Worm (Caenorhabditis elegans): ENCODE measurements around the gene F39H12.3.

The F39H12.3 gene

DNA sequence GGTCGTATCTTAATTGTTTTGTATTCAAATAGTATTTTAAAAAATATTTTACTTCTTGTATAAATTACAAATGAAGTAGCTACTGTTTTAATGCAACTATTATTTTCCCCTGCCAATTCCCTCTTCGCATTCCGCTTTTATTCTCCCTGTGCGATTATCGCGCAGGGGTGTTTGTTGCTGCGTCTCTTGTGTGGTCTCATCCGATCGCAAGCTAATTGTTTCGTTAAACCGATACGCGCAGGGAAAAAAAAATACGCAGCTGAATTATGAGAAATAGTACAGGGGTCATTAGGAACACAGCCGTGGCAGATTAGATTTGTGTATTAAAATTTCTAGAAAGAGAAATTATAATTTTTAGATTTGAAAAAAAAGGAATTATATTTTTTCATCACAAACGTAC, 34.8 kb downstream of the F39H12.3 start (continued):
- TF ChIP-seq T26A8.4 (GFP tag; IDR thresholded peaks at IDR 0.05) = peak; percentile 99
- peak; percentile 99 for TF ChIP-seq nhr-42 (GFP tag; IDR thresholded peaks at IDR 0.05)
- peak; percentile 97 for TF ChIP-seq lin-29 (GFP tag; IDR thresholded peaks at IDR 0.05)
- TF ChIP-seq lsy-2 (tag; optimal IDR thresholded peaks at IDR 0.05) = peak; percentile 94 to 97
- peak; percentile 93 for TF ChIP-seq hlh-30 (tag; optimal IDR thresholded peaks at IDR 0.05; ENCODE audit: insufficient read depth)
- peak; percentile 71 for TF ChIP-seq attf-4 (tag; optimal IDR thresholded peaks at IDR 0.05)
- peak; percentile 83 for TF ChIP-seq ceh-28 (tag; optimal IDR thresholded peaks at IDR 0.05)
- TF ChIP-seq lin-1 (GFP tag; IDR thresholded peaks at IDR 0.05) = peak; percentile 95
- peak; percentile 96 for TF ChIP-seq pha-4 (GFP tag; IDR thresholded peaks at IDR 0.05)
- peak; percentile 96 for TF ChIP-seq pha-4 (tag; optimal IDR thresholded peaks at IDR 0.05)
- TF ChIP-seq duxl-1 (tag; optimal IDR thresholded peaks at IDR 0.05; ENCODE audit: poor library complexity) = peak; percentile 99
- TF ChIP-seq dve-1 (tag; optimal IDR thresholded peaks at IDR 0.05; ENCODE audit: insufficient read depth) = peak; percentile 100
- TF ChIP-seq egl-43 (GFP tag; IDR thresholded peaks at IDR 0.05) = peak; percentile 99
- TF ChIP-seq zip-2 (tag; optimal IDR thresholded peaks at IDR 0.05) = peak; percentile 97
- peak; percentile 84 for TF ChIP-seq fos-1 (tag; optimal IDR thresholded peaks at IDR 0.05)
- peak; percentile 97 for TF ChIP-seq nhr-6 (tag; optimal IDR thresholded peaks at IDR 0.05)
- peak; percentile 91 for TF ChIP-seq lir-3 (tag; optimal IDR thresholded peaks at IDR 0.05)
- TF ChIP-seq mdt-29 (GFP tag; IDR thresholded peaks at IDR 0.05) = peak; percentile 89
- peak; percentile 96 for TF ChIP-seq mxl-3 (GFP tag; optimal IDR thresholded peaks at IDR 0.05)
- peak; percentile 86 for TF ChIP-seq lin-39 (tag; optimal IDR thresholded peaks at IDR 0.05)
- peak; percentile 70 for TF ChIP-seq ceh-82 (tag; optimal IDR thresholded peaks at IDR 0.05)
- peak; percentile 17 to 62 for TF ChIP-seq ZK546.5 (tag; optimal IDR thresholded peaks at IDR 0.05)
- peak; percentile 96 for TF ChIP-seq nhr-48 (tag; optimal IDR thresholded peaks at IDR 0.05)
- peak; percentile 96 for TF ChIP-seq nhr-28 (tag; optimal IDR thresholded peaks at IDR 0.05)
- TF ChIP-seq zip-11 (GFP tag; IDR thresholded peaks at IDR 0.05) = no peak
- peak; percentile 93 for TF ChIP-seq tra-1 (GFP tag; IDR thresholded peaks at IDR 0.05)
- TF ChIP-seq ceh-44 (GFP tag; IDR thresholded peaks at IDR 0.05) = 0 out of 2 replicates have a peak, but pooled peaks have one; percentile 32
- peak; percentile 78 for TF ChIP-seq mxl-2 (GFP tag; conservative IDR thresholded peaks at IDR 0.05)
- TF ChIP-seq F37D6.2 (tag; optimal IDR thresholded peaks at IDR 0.05) = peak; percentile 98
- TF ChIP-seq set-16 (GFP tag; IDR thresholded peaks at IDR 0.05) = no peak
- TF ChIP-seq Y5F2A.4 (GFP tag; optimal IDR thresholded peaks at IDR 0.05) = peak; percentile 95
- no peak for TF ChIP-seq tag-97 (GFP tag; IDR thresholded peaks at IDR 0.05)
- peak; percentile 68 for TF ChIP-seq gei-8 (GFP tag; optimal IDR thresholded peaks at IDR 0.05)
- peak; percentile 96 for TF ChIP-seq lin-13 (GFP tag; optimal IDR thresholded peaks at IDR 0.05)
- TF ChIP-seq arid-1 (GFP tag; conservative IDR thresholded peaks at IDR 0.05) = peak; percentile 92
- peak; percentile 95 for TF ChIP-seq ztf-7 (tag; optimal IDR thresholded peaks at IDR 0.05)
- peak; percentile 38 for TF ChIP-seq R02D3.7 (tag; optimal IDR thresholded peaks at IDR 0.05)

DNA sequence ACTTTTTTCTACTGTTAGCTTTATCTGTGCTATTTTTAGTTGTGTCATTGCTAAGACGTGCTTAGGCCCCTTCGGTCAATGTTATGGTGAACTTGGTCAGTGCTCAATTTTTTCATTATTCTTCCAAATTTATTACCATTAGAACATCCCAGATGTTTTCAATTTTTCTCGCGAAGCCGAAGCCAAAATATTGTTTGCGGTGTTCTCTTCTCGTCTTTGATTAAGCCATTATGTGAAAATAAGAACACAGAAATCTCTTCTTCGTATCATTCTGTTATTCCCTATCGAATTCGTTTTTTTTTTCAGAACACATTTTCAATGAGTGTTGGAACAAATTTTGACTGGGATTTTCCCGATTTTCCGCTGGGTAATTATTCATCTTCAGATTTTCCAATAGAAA, 38.8 kb downstream of the F39H12.3 start, which contains the start of gene gtr-1:
gtr-1 (plus strand) TSS at position 301 of the 400 bp plus-strand sequence.
- TF ChIP-seq ceh-62 (tag; optimal IDR thresholded peaks at IDR 0.05) (no peak), dmd-8 (GFP tag; IDR thresholded peaks at IDR 0.05) (no peak), zip-2 (tag; optimal IDR thresholded peaks at IDR 0.05) (no peak), nhr-41 (GFP tag; IDR thresholded peaks at IDR 0.05) (no peak)

DNA sequence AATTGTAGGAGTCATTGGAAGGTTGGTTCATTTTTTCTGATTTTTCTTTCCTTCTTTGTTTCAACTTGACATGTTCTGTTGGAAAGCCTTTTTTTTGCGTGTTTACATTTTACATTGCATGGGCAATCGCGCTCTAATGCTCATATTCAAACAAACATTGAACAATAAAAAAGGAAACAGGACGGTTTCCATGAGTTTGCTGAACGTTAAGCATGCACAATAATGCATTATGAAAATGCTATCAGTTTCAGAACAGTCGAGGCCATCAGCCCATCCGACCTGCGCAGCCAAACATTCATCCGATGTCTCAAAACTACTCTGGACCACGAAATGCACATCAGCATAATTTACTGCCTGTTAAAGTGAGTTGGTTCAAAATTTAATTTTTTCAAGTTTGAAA, 50.7 kb downstream of the F39H12.3 start:
- TF ChIP-seq T26A8.4 (GFP tag; IDR thresholded peaks at IDR 0.05) = no peak
- peak; percentile 92 for TF ChIP-seq aha-1 (tag)

All from whole organism, L4 larva.